Fruit fly (Drosophila melanogaster) whole organism, embryonic: ENCODE data around the gene sol.

Source experiments
- Atf3 ChIP-seq: fragments of 200-800 bp; sonication (Bioruptor generic); optimal IDR thresholded peaks from 3 replicates; lab custom pipeline; 2016; ENCODE audit warnings: missing biosample characterization, missing genetic modification characterization
- BtbVII ChIP-seq: fragments of 200-800 bp; sonication (Bioruptor generic); optimal IDR thresholded peaks from 3 replicates; lab custom pipeline; 2017; ENCODE audit warnings: missing biosample characterization, mild to moderate bottlenecking, missing genetic modification characterization
- CG10959 ChIP-seq: fragments of 200-800 bp; sonication (Bioruptor generic); IDR thresholded peaks from 2 replicates; pipeline ENCODE4 v1.3.6; 2022; ENCODE audit warnings: missing biosample characterization, missing genetic modification characterization
- CG12391 ChIP-seq: fragments of 200-800 bp; sonication (Bioruptor generic); optimal IDR thresholded peaks from 3 replicates; lab custom pipeline; 2018; ENCODE audit warnings: missing biosample characterization, mild to moderate bottlenecking, missing genetic modification characterization, moderate library complexity
- CG12659 ChIP-seq: fragments of 200-800 bp; sonication (Bioruptor generic); optimal IDR thresholded peaks from 3 replicates; lab custom pipeline; 2017; ENCODE audit warnings: mild to moderate bottlenecking, missing biosample characterization, missing genetic modification reagents, missing genetic modification characterization
- CG16813 ChIP-seq: fragments of 200-800 bp; sonication (Bioruptor generic); IDR thresholded peaks from 3 replicates; pipeline ENCODE4 v1.3.6; 2022; ENCODE audit warnings: missing biosample characterization, missing genetic modification characterization; ENCODE audit not compliant: partially characterized antibody
- CG17186 ChIP-seq: fragments of 200-800 bp; sonication (Bioruptor generic); optimal IDR thresholded peaks from 3 replicates; lab custom pipeline; 2017; ENCODE audit warnings: missing biosample characterization, missing genetic modification reagents, missing genetic modification characterization
- CG17361 ChIP-seq: fragments of 200-800 bp; sonication (Bioruptor generic); IDR thresholded peaks from 3 replicates; pipeline ENCODE4 v1.3.6; 2022; ENCODE audit warnings: missing biosample characterization, missing genetic modification characterization
- CG18476 ChIP-seq: fragments of 200-800 bp; sonication (Bioruptor generic); optimal IDR thresholded peaks from 2 replicates; lab custom pipeline; 2016; ENCODE audit warnings: missing biosample characterization, mild to moderate bottlenecking, missing genetic modification characterization
- CG30403 ChIP-seq: fragments of 200-800 bp; sonication (Bioruptor generic); optimal IDR thresholded peaks from 3 replicates; lab custom pipeline; 2016; ENCODE audit warnings: missing biosample characterization, missing genetic modification characterization
- CG31388 ChIP-seq: fragments of 200-800 bp; sonication (Bioruptor generic); optimal IDR thresholded peaks from 2 replicates; lab custom pipeline; 2016; ENCODE audit warnings: missing biosample characterization, missing genetic modification characterization
- CG3281 ChIP-seq: fragments of 200-800 bp; sonication (Bioruptor generic); optimal IDR thresholded peaks from 3 replicates; lab custom pipeline; 2017; ENCODE audit warnings: missing biosample characterization, mild to moderate bottlenecking, missing genetic modification characterization
- CG34224 ChIP-seq: fragments of 200-800 bp; sonication (Bioruptor generic); IDR thresholded peaks from 3 replicates; pipeline ENCODE4 v1.3.6; 2022; ENCODE audit warnings: missing biosample characterization, missing genetic modification characterization; ENCODE audit not compliant: partially characterized antibody
- CG34422 ChIP-seq: fragments of 200-800 bp; sonication (Bioruptor generic); IDR thresholded peaks from 3 replicates; pipeline ENCODE4 v1.3.6; 2022; ENCODE audit warnings: missing biosample characterization, missing genetic modification characterization
- CG3995 ChIP-seq: fragments of 200-800 bp; sonication (Bioruptor generic); optimal IDR thresholded peaks from 3 replicates; lab custom pipeline; 2016; ENCODE audit warnings: missing biosample characterization, missing genetic modification characterization
- CG4328 ChIP-seq: fragments of 200-800 bp; sonication (Bioruptor generic); optimal IDR thresholded peaks from 3 replicates; lab custom pipeline; 2017; ENCODE audit warnings: missing biosample characterization, missing genetic modification reagents, missing genetic modification characterization
- CG5245 ChIP-seq: fragments of 200-800 bp; sonication (Bioruptor generic); optimal IDR thresholded peaks from 3 replicates; lab custom pipeline; 2016; ENCODE audit warnings: missing biosample characterization, missing genetic modification characterization
- CG7839 ChIP-seq: fragments of 200-800 bp; sonication (Bioruptor generic); optimal IDR thresholded peaks from 3 replicates; lab custom pipeline; 2018; ENCODE audit warnings: missing biosample characterization, mild to moderate bottlenecking, missing genetic modification characterization, moderate library complexity
- CrebB ChIP-seq: fragments of 200-800 bp; sonication (Bioruptor generic); optimal IDR thresholded peaks from 3 replicates; lab custom pipeline; 2018; ENCODE audit warnings: missing biosample characterization, mild to moderate bottlenecking, missing genetic modification characterization
- Dek ChIP-seq: fragments of 200-800 bp; sonication (Bioruptor generic); optimal IDR thresholded peaks from 3 replicates; lab custom pipeline; 2019; ENCODE audit warnings: missing biosample characterization, mild to moderate bottlenecking, missing genetic modification characterization, moderate library complexity
- E2f1 ChIP-seq: fragments of 200-800 bp; sonication (Bioruptor generic); IDR thresholded peaks from 2 replicates; pipeline ENCODE4 v1.3.6; 2022; ENCODE audit warnings: missing biosample characterization, missing genetic modification characterization
- Hand ChIP-seq: fragments of 200-800 bp; sonication (Bioruptor generic); optimal IDR thresholded peaks from 2 replicates; lab custom pipeline; 2017; ENCODE audit warnings: mild to moderate bottlenecking, missing biosample characterization, missing genetic modification reagents, missing genetic modification characterization
- Jarid2 ChIP-seq: fragments of 200-800 bp; sonication (Bioruptor generic); optimal IDR thresholded peaks from 3 replicates; lab custom pipeline; 2017; ENCODE audit warnings: mild to moderate bottlenecking, missing biosample characterization, missing genetic modification reagents, missing genetic modification characterization
- Nf-YA ChIP-seq: fragments of 200-800 bp; sonication (Bioruptor generic); IDR thresholded peaks from 2 replicates; pipeline ENCODE4 v1.3.6; 2022; ENCODE audit warnings: missing biosample characterization, missing genetic modification characterization
- Sin3A ChIP-seq: fragments of >200 bp; optimal IDR thresholded peaks from 2 replicates; lab custom pipeline; 2018
- Six4 ChIP-seq: fragments of 200-800 bp; sonication (Bioruptor generic); optimal IDR thresholded peaks from 2 replicates; lab custom pipeline; 2016; ENCODE audit warnings: missing biosample characterization, missing genetic modification characterization
- bbx ChIP-seq: fragments of 200-800 bp; sonication (Bioruptor generic); IDR thresholded peaks from 2 replicates; pipeline ENCODE4 v1.3.6; 2022; ENCODE audit warnings: missing biosample characterization, missing genetic modification characterization; ENCODE audit not compliant: partially characterized antibody
- br ChIP-seq: fragments of >200 bp; optimal IDR thresholded peaks from 2 replicates; lab custom pipeline; 2017
- btn ChIP-seq: fragments of 200-800 bp; sonication (Bioruptor generic); optimal IDR thresholded peaks from 2 replicates; lab custom pipeline; 2016; ENCODE audit warnings: missing biosample characterization, missing genetic modification characterization
- chif ChIP-seq, 2 experiments: fragments of 200-800 bp; sonication (Bioruptor generic); optimal IDR thresholded peaks; 3 replicates each; lab custom pipeline; 2016; ENCODE audit warnings: missing biosample characterization in 2 of 2, missing genetic modification characterization in 2 of 2
- chm ChIP-seq: fragments of 200-800 bp; sonication (Bioruptor generic); IDR thresholded peaks from 2 replicates; pipeline ENCODE4 v1.3.6; 2022; ENCODE audit warnings: missing biosample characterization, missing genetic modification characterization
- dan ChIP-seq: fragments of 200-800 bp; sonication (Bioruptor generic); IDR thresholded peaks from 2 replicates; pipeline ENCODE4 v1.3.6; 2022; ENCODE audit warnings: missing biosample characterization, missing genetic modification characterization
- dmrt11E ChIP-seq: fragments of 200-800 bp; sonication (Bioruptor generic); optimal IDR thresholded peaks from 3 replicates; lab custom pipeline; 2018; ENCODE audit warnings: missing biosample characterization, mild to moderate bottlenecking, missing genetic modification characterization, moderate library complexity
- eve ChIP-seq, 2 experiments: fragments of >200 bp; optimal IDR thresholded peaks; 2 replicates each; lab custom pipeline; 2017; ENCODE audit warnings: missing biosample characterization in 2 of 2, missing genetic modification characterization in 2 of 2
- ewg ChIP-seq: fragments of 200-800 bp; sonication (Bioruptor generic); optimal IDR thresholded peaks from 3 replicates; lab custom pipeline; 2017; ENCODE audit warnings: mild to moderate bottlenecking, missing biosample characterization, missing genetic modification reagents, missing genetic modification characterization
- fru ChIP-seq: fragments of >200 bp; optimal IDR thresholded peaks from 2 replicates; lab custom pipeline; 2017
- gcm ChIP-seq: fragments of 200-800 bp; sonication (Bioruptor generic); optimal IDR thresholded peaks from 2 replicates; lab custom pipeline; 2019; ENCODE audit warnings: missing biosample characterization, mild to moderate bottlenecking, missing genetic modification characterization, moderate library complexity
- gcm2 ChIP-seq: fragments of 200-800 bp; sonication (Bioruptor generic); optimal IDR thresholded peaks from 2 replicates; lab custom pipeline; 2016; ENCODE audit warnings: missing biosample characterization, missing genetic modification characterization
- grau ChIP-seq: fragments of 200-800 bp; optimal IDR thresholded peaks from 3 replicates; lab custom pipeline; 2019; ENCODE audit warnings: missing biosample characterization, mild to moderate bottlenecking, missing genetic modification characterization, moderate library complexity
- her ChIP-seq: fragments of 200-800 bp; sonication (Bioruptor generic); optimal IDR thresholded peaks from 2 replicates; lab custom pipeline; 2016; ENCODE audit warnings: missing biosample characterization, missing genetic modification characterization
- hth ChIP-seq: fragments of >200 bp; optimal IDR thresholded peaks from 2 replicates; lab custom pipeline; 2017; ENCODE audit warnings: inconsistent platforms
- ind ChIP-seq: fragments of 200-800 bp; sonication (Bioruptor generic); optimal IDR thresholded peaks from 3 replicates; lab custom pipeline; 2016; ENCODE audit warnings: missing biosample characterization, missing genetic modification characterization
- peb ChIP-seq: fragments of 200-800 bp; sonication (Bioruptor generic); IDR thresholded peaks from 2 replicates; pipeline ENCODE4 v1.3.6; 2022; ENCODE audit warnings: missing biosample characterization, missing genetic modification characterization
- psq ChIP-seq: fragments of 200-800 bp; sonication (Bioruptor generic); optimal IDR thresholded peaks from 2 replicates; lab custom pipeline; 2017; ENCODE audit warnings: missing biosample characterization, missing genetic modification characterization
- salm ChIP-seq: fragments of 200-800 bp; sonication (Bioruptor generic); optimal IDR thresholded peaks from 2 replicates; lab custom pipeline; 2018; ENCODE audit warnings: missing biosample characterization, mild to moderate bottlenecking, missing genetic modification characterization
- sens ChIP-seq: fragments of 200-800 bp; sonication (Bioruptor generic); peaks from one replicate; lab custom pipeline; 2016; ENCODE audit warnings: missing biosample characterization, missing genetic modification characterization
- sens-2 ChIP-seq: fragments of 200-800 bp; sonication (Bioruptor generic); IDR thresholded peaks from 2 replicates; pipeline ENCODE4 v1.3.6; 2022; ENCODE audit warnings: missing biosample characterization, missing genetic modification characterization
- shn ChIP-seq: fragments of 200-800 bp; sonication (Bioruptor generic); optimal IDR thresholded peaks from 3 replicates; lab custom pipeline; 2016; ENCODE audit warnings: missing biosample characterization, missing genetic modification characterization
- tio ChIP-seq: fragments of 200-800 bp; sonication (Bioruptor generic); optimal IDR thresholded peaks from 2 replicates; lab custom pipeline; 2017; ENCODE audit warnings: missing biosample characterization, missing genetic modification characterization, inconsistent platforms
- tll ChIP-seq, 2 experiments: fragments of 200-800 bp in 1 of 2; fragments of >200 bp in 1 of 2; sonication (Bioruptor generic) in 1 of 2; optimal IDR thresholded peaks; 2 replicates each; lab custom pipeline; 2017 to 2019; ENCODE audit warnings: missing biosample characterization in 2 of 2, missing genetic modification characterization in 2 of 2, mild to moderate bottlenecking in 1 of 2, moderate library complexity in 1 of 2
- trh ChIP-seq: fragments of 200-800 bp; sonication (Bioruptor generic); optimal IDR thresholded peaks from 2 replicates; lab custom pipeline; 2016; ENCODE audit warnings: missing biosample characterization, missing genetic modification characterization
- z ChIP-seq: fragments of 200-800 bp; sonication (Bioruptor generic); IDR thresholded peaks from 3 replicates; pipeline ENCODE4 v1.3.6; 2022; ENCODE audit warnings: missing biosample characterization, missing genetic modification characterization

The sol gene

dm6 chrX:21345036-21345500 lies 5.0 kb upstream of the sol start, which contains the start of gene dod (continued):
- TF ChIP-seq Nf-YA (no peak), trh (GFP tag; lab: Kevin White, UChicago) (no peak), CG34422 (GFP tag; lab: Robert Waterston, UW) (peak; percentile 70), btn (GFP tag; lab: Kevin White, UChicago) (no peak), psq (no peak), salm (tag; lab: Kevin White, UChicago) (no peak), CrebB (tag; lab: Kevin White, UChicago) (no peak), ind (GFP tag; lab: Kevin White, UChicago) (peak; percentile 34), CG3281 (GFP tag; lab: Kevin White, UChicago) (peak; percentile 49), tll (GFP tag; optimal IDR thresholded peaks at IDR 0.05; lab: Kevin White, UChicago) (no peak), peb (GFP tag; lab: Robert Waterston, UW) (no peak), CG12659 (GFP tag; lab: Kevin White, UChicago) (peak; percentile 83), sens (GFP tag; lab: Kevin White, UChicago) (peak; percentile 90), shn (peak; percentile 57), hth (lab: Kevin White, UChicago) (no peak), dan (GFP tag; lab: Robert Waterston, UW) (no peak), CG30403 (GFP tag; lab: Kevin White, UChicago) (peak; percentile 51), grau (tag; lab: Kevin White, UChicago) (peak; percentile 60), tio (no peak), Sin3A (lab: Kevin White, UChicago) (peak; percentile 68), CG5245 (GFP tag; lab: Kevin White, UChicago) (no peak), bbx (GFP tag; lab: Robert Waterston, UW) (peak; percentile 83), Atf3 (GFP tag; lab: Kevin White, UChicago) (peak; percentile 26), chm (peak; percentile 38; the same call in 1 of the 2 replicates), Dek (tag; lab: Kevin White, UChicago) (peak; percentile 43), fru (no peak), CG7839 (no peak), CG17361 (peak; percentile 38; the same call in 2 of the 3 replicates), z (GFP tag; lab: Robert Waterston, UW) (no peak), gcm2 (GFP tag; lab: Kevin White, UChicago) (no peak), Jarid2 (GFP tag; lab: Kevin White, UChicago) (no peak), CG4328 (GFP tag; lab: Kevin White, UChicago) (peak; percentile 18), eve (GFP tag; optimal IDR thresholded peaks at IDR 0.05; lab: Kevin White, UChicago) (no peak), Hand (GFP tag; lab: Kevin White, UChicago) (no peak), CG31388 (GFP tag; lab: Kevin White, UChicago) (no peak), chif (GFP tag; optimal IDR thresholded peaks at IDR 0.05; lab: Kevin White, UChicago) (peak; percentile 29 to 32), CG10959 (GFP tag; lab: Robert Waterston, UW) (no peak), E2f1 (GFP tag; lab: Robert Waterston, UW) (peak; percentile 20; the same call in 1 of the 2 replicates), her (GFP tag; lab: Kevin White, UChicago) (peak; percentile 43), ewg (peak; percentile 15), CG17186 (GFP tag; lab: Kevin White, UChicago) (peak; percentile 55), CG12391 (peak; percentile 63), Six4 (GFP tag; lab: Kevin White, UChicago) (no peak), dmrt11E (no peak), CG16813 (GFP tag; lab: Robert Waterston, UW) (peak; percentile 79), CG34224 (GFP tag; lab: Robert Waterston, UW) (peak; percentile 65; the same call in 2 of the 3 replicates), CG18476 (GFP tag; lab: Kevin White, UChicago) (no peak), sens-2 (0 out of 2 replicates have a peak, but pooled peaks have one; percentile 13), CG3995 (peak; percentile 12), BtbVII (peak; percentile 21), br (no peak), gcm (GFP tag; lab: Kevin White, UChicago) (peak; percentile 11)
